Fruit fly (Drosophila melanogaster) S2 (cell line): ENCODE measurements around the gene CG5376.

ENCODE experiments used
- CG8478 ChIP-seq: fragments of >200 bp; optimal IDR thresholded peaks from 2 replicates; lab custom pipeline; 2018
- CTCF ChIP-seq, 2 experiments: fragments of >200 bp; optimal IDR thresholded peaks; 2 replicates each; lab custom pipeline; 2018

DNA sequence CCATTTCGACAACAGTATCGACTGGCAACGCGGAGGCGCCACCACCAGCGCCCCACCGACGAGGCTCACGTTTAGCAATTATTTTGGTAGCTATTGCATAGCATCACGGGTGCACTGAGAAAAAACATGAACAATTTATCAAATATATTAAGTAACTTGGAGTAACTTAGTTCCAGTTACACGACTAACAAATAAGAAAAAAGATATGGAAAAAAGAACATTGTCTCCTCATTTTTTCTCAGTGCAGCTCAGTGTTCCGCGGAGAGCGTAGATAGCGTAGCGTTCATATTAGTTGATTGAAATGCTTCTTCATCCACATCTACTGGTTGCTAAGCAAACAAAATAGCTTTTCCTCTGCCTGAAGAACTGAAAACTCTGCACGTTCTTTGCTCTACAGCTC, 26.6 kb upstream of the CG5376 start:
- TF ChIP-seq CG8478 (lab: Kevin White, UChicago) (no peak), CTCF (optimal IDR thresholded peaks at IDR 0.05; lab: Kevin White, UChicago) (no peak)
